Worm (Caenorhabditis elegans): Measurements from ENCODE around the gene T02H6.10.

The T02H6.10 gene

ce11 chrII:675303-675702 lies 5.2 kb downstream of the T02H6.10 start, which contains the start of gene Y39F10C.1:
Gene Y39F10C.1, plus strand, starts transcription at chrII:675603.
- TF ChIP-seq tra-1 (GFP tag; IDR thresholded peaks at IDR 0.05), result no peak
- TF ChIP-seq dmd-6 (GFP tag; IDR thresholded peaks at IDR 0.05), result no peak

- no peak for TF ChIP-seq zag-1 (tag; optimal IDR thresholded peaks at IDR 0.05)
- TF ChIP-seq unc-62 (GFP tag; optimal IDR thresholded peaks at IDR 0.05 in 1 of 2), result peak in 1 of 2 experiments; percentile 66
- TF ChIP-seq unc-62 (tag; optimal IDR thresholded peaks at IDR 0.05), result no peak
- TF ChIP-seq rbr-2 (tag; optimal IDR thresholded peaks at IDR 0.05), result no peak
Measured at ce11 chrII:674116-674515, 6.4 kb downstream of the T02H6.10 start, which contains the start of gene Y39F10C.3. Gene Y39F10C.3, plus strand, starts transcription at chrII:674416.

ce11 chrII:671025-671424 lies 9.5 kb downstream of the T02H6.10 start, which contains the start of gene sri-46:
Gene sri-46, minus strand, starts transcription at chrII:671125.
- TF ChIP-seq zfp-3 (GFP tag; conservative IDR thresholded peaks at IDR 0.05) (no peak), attf-4 (tag; optimal IDR thresholded peaks at IDR 0.05) (no peak), daf-19 (GFP tag; conservative IDR thresholded peaks at IDR 0.05) (no peak), ctbp-1 (GFP tag; IDR thresholded peaks at IDR 0.05) (no peak)

- peak in 1 of 2 experiments; percentile 68 for TF ChIP-seq unc-62 (GFP tag; optimal IDR thresholded peaks at IDR 0.05 in 1 of 2)
- no peak for TF ChIP-seq unc-62 (tag; optimal IDR thresholded peaks at IDR 0.05)
- TF ChIP-seq nhr-111 (GFP tag; optimal IDR thresholded peaks at IDR 0.05), result no peak
Measured at ce11 chrII:667864-668263, 12.6 kb downstream of the T02H6.10 start.

- TF ChIP-seq hif-1 (tag; optimal IDR thresholded peaks at IDR 0.05), result no peak
- TF ChIP-seq aha-1 (tag), result peak; percentile 36
- no peak for TF ChIP-seq Y105C5A.15 (GFP tag; IDR thresholded peaks at IDR 0.05)
- no peak for TF ChIP-seq spr-1 (tag; optimal IDR thresholded peaks at IDR 0.05)
- TF ChIP-seq madf-9 (GFP tag; conservative IDR thresholded peaks at IDR 0.05), result no peak
Measured at ce11 chrII:661696-662095, 18.8 kb downstream of the T02H6.10 start, which contains the start of gene sri-45. Gene sri-45, minus strand, starts transcription at chrII:661796.

ce11 chrII:658369-658768 lies 22.1 kb downstream of the T02H6.10 start, which contains the start of gene sdz-24:
Gene sdz-24, plus strand, starts transcription at chrII:658669.
- no peak for TF ChIP-seq lin-38 (GFP tag; IDR thresholded peaks at IDR 0.05)
- TF ChIP-seq dmd-8 (GFP tag; IDR thresholded peaks at IDR 0.05), result no peak
- no peak for TF ChIP-seq nhr-25 (tag; optimal IDR thresholded peaks at IDR 0.05; ENCODE audit: borderline replicate concordance, insufficient read depth)
- no peak for TF ChIP-seq dmd-9 (GFP tag; IDR thresholded peaks at IDR 0.05)
- no peak for TF ChIP-seq mxl-2 (GFP tag; conservative IDR thresholded peaks at IDR 0.05)

ce11 chrII:651324-651723 lies 29.2 kb downstream of the T02H6.10 start:
- TF ChIP-seq mdl-1 (tag; optimal IDR thresholded peaks at IDR 0.05) (no peak), unc-62 (GFP tag; optimal IDR thresholded peaks at IDR 0.05 in 1 of 2) (peak in 1 of 2 experiments; percentile 12), unc-62 (tag; optimal IDR thresholded peaks at IDR 0.05) (no peak)

ce11 chrII:650321-651005 lies 30.0 kb downstream of the T02H6.10 start, which contains the start of the genes K07E8.7 and frpr-14:
Gene K07E8.7, minus strand, starts transcription at chrII:650367.
Gene frpr-14, plus strand, starts transcription at chrII:650955.
- no peak for TF ChIP-seq madf-9 (GFP tag; conservative IDR thresholded peaks at IDR 0.05)
- TF ChIP-seq aha-1 (tag), result peak; percentile 24
- TF ChIP-seq sdz-12 (GFP tag; optimal IDR thresholded peaks at IDR 0.05), result no peak
- no peak for TF ChIP-seq D1046.2 (GFP tag; IDR thresholded peaks at IDR 0.05)
- TF ChIP-seq ctbp-1 (GFP tag; IDR thresholded peaks at IDR 0.05), result no peak
- no peak for TF ChIP-seq lim-7 (GFP tag; IDR thresholded peaks at IDR 0.05)
- TF ChIP-seq jun-1 (tag; optimal IDR thresholded peaks at IDR 0.05), result no peak
- TF ChIP-seq mes-2 (tag; optimal IDR thresholded peaks at IDR 0.05; ENCODE audit: poor library complexity, severe bottlenecking), result peak; percentile 32
- TF ChIP-seq rbr-2 (tag; optimal IDR thresholded peaks at IDR 0.05), result no peak
- peak; percentile 46 for TF ChIP-seq lin-38 (GFP tag; IDR thresholded peaks at IDR 0.05)
